Worm (Caenorhabditis elegans): Measurements from ENCODE around the gene ugt-60.

DNA sequence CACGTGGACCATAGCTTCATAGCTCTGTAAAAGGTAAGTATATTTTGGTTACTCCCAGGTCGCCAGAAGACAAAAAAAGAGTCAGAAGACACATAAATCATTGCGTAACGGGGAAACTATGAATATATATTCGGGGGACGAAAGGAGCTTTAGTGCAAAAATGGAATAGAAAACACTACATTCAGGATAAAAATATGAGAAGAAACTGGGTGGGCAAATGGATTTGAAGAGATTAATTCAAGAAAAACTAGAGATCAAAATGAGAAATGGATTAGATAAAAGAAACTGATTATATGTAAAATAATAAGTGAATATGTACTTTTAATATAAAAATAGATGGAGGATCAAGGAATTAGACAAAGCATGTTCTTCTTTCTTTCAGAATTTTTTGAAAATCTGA lies 48.6 kb upstream of the ugt-60 start, which contains the start of gene C07A9.12:
- TF ChIP-seq ceh-28 (tag; optimal IDR thresholded peaks at IDR 0.05) (no peak), egl-27 (tag; optimal IDR thresholded peaks at IDR 0.05) (no peak), fos-1 (tag; optimal IDR thresholded peaks at IDR 0.05) (no peak), pqm-1 (tag; optimal IDR thresholded peaks at IDR 0.05) (no peak), snpc-4 (tag; optimal IDR thresholded peaks at IDR 0.05) (no peak), ztf-11 (tag; optimal IDR thresholded peaks at IDR 0.05) (no peak), mdl-1 (tag; optimal IDR thresholded peaks at IDR 0.05) (no peak), pha-4 (tag; optimal IDR thresholded peaks at IDR 0.05) (no peak), aly-2 (tag; optimal IDR thresholded peaks at IDR 0.05) (no peak), nhr-12 (tag; optimal IDR thresholded peaks at IDR 0.05) (no peak), elt-3 (tag; optimal IDR thresholded peaks at IDR 0.05) (no peak), unc-62 (GFP tag; optimal IDR thresholded peaks at IDR 0.05) (no peak)
